ENCODE assay signal across 5 fruit fly cellular contexts in the genomic region with DNA sequence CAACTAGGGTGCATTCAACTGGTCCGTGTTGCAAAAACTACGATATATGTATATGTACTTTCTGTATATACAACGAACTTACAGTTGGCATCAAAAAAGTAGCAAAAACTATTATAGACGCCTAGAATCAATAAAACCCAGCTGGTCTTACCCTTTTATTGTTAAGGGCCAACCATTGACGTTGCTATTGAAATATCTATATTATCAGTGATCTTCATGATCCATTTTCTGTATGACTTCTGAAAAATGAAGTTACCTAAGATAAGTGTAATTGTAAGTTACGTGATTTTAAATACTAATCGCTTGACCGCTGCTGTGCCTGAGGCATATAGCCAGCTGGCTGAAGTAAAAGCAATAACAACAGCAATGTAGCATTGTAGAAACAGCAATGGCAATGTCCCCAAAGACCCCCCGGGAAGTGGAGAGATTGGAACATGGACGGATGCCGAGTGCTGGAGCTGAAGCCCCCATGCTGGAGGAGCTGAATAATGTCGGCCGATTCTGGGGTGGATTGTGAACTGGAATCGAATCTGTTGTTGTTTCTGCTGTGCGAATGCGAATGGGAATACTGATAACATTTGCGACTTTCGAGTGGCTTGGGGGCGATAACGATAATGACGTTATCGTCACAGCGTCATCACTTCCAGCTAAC.
TF ChIP-seq lines count a peak whose summit lies in the region.

No protein-coding gene starts in this region.

TF ChIP-seq in whole organism, adult, 20 proteins besides CTCF, POLR2A, EP300 and RAD21 (continued from another document):
- TF ChIP-seq tj (GFP tag; optimal IDR thresholded peaks at IDR 0.05; lab: Kevin White, UChicago) = peak; percentile 39
- peak; percentile 14 for TF ChIP-seq Mnt (GFP tag; optimal IDR thresholded peaks at IDR 0.05; lab: Kevin White, UChicago)
- TF ChIP-seq ovo (GFP tag; optimal IDR thresholded peaks at IDR 0.05; lab: Kevin White, UChicago) = no peak

TF ChIP-seq in whole organism, embryonic, 481 proteins besides CTCF, POLR2A, EP300 and RAD21 (continued from another document and continues in another):
- TF ChIP-seq CG17186 (GFP tag; optimal IDR thresholded peaks at IDR 0.05; lab: Kevin White, UChicago) (no peak), h (optimal IDR thresholded peaks at IDR 0.05; lab: Kevin White, UChicago) (no peak), CG10979 (tag; optimal IDR thresholded peaks at IDR 0.05; lab: Kevin White, UChicago) (peak; percentile 58), CG7963 (GFP tag; IDR thresholded peaks at IDR 0.05; lab: Robert Waterston, UW; ENCODE audit: partially characterized antibody) (no peak), crp (GFP tag; optimal IDR thresholded peaks at IDR 0.05; lab: Kevin White, UChicago) (no peak), CG9727 (GFP tag; optimal IDR thresholded peaks at IDR 0.05; lab: Kevin White, UChicago) (peak; percentile 22), CG13123 (GFP tag; optimal IDR thresholded peaks at IDR 0.05; lab: Kevin White, UChicago) (no peak), Rx (GFP tag; IDR thresholded peaks at IDR 0.05; lab: Robert Waterston, UW) (no peak), gce (GFP tag; IDR thresholded peaks at IDR 0.05; lab: Robert Waterston, UW) (no peak), CG18476 (GFP tag; optimal IDR thresholded peaks at IDR 0.05; lab: Kevin White, UChicago) (peak; percentile 17), CG6791 (GFP tag; IDR thresholded peaks at IDR 0.05; lab: Robert Waterston, UW; ENCODE audit: partially characterized antibody) (no peak), vfl (GFP tag; optimal IDR thresholded peaks at IDR 0.05; lab: Kevin White, UChicago) (no peak), HLH3B (GFP tag; IDR thresholded peaks at IDR 0.05; lab: Robert Waterston, UW) (no peak), Dip3 (GFP tag; optimal IDR thresholded peaks at IDR 0.05; lab: Kevin White, UChicago) (peak; percentile 16), al (GFP tag; IDR thresholded peaks at IDR 0.05; lab: Robert Waterston, UW) (no peak), CG2199 (GFP tag; IDR thresholded peaks at IDR 0.05; lab: Robert Waterston, UW) (no peak), CG4360 (GFP tag; IDR thresholded peaks at IDR 0.05; lab: Robert Waterston, UW) (peak; percentile 30; the same call in 1 of the 2 replicates), CG17328 (GFP tag; IDR thresholded peaks at IDR 0.05; lab: Robert Waterston, UW) (peak; percentile 13; the same call in 1 of the 2 replicates), Pdp1 (GFP tag; optimal IDR thresholded peaks at IDR 0.05; lab: Kevin White, UChicago) (peak; percentile 3 to 35), Bgb (GFP tag; IDR thresholded peaks at IDR 0.05; lab: Robert Waterston, UW; ENCODE audit: partially characterized antibody) (no peak), ems (GFP tag; optimal IDR thresholded peaks at IDR 0.05; lab: Kevin White, UChicago) (peak; percentile 27), CG10543 (GFP tag; optimal IDR thresholded peaks at IDR 0.05; lab: Kevin White, UChicago) (no peak), CG7372 (GFP tag; IDR thresholded peaks at IDR 0.05; lab: Robert Waterston, UW) (no peak), kay (GFP tag; optimal IDR thresholded peaks at IDR 0.05; lab: Kevin White, UChicago) (no peak), phol (tag; optimal IDR thresholded peaks at IDR 0.05; lab: Kevin White, UChicago) (peak; percentile 52), B-H1 (GFP tag; IDR thresholded peaks at IDR 0.05; lab: Robert Waterston, UW) (no peak), CG17568 (GFP tag; optimal IDR thresholded peaks at IDR 0.05; lab: Kevin White, UChicago) (peak; percentile 44), CG2116 (GFP tag; optimal IDR thresholded peaks at IDR 0.05; lab: Kevin White, UChicago) (no peak), CG7786 (GFP tag; optimal IDR thresholded peaks at IDR 0.05; lab: Kevin White, UChicago) (no peak), Meics (GFP tag; optimal IDR thresholded peaks at IDR 0.05; lab: Kevin White, UChicago) (peak; percentile 48), Med (GFP tag; lab: Kevin White, UChicago) (peak; percentile 86)

TF ChIP-seq in whole organism, prepupa, 60 proteins besides CTCF, POLR2A, EP300 and RAD21 (continued from another document and continues in another):
- TF ChIP-seq Met (GFP tag; optimal IDR thresholded peaks at IDR 0.05; lab: Kevin White, UChicago) (peak; percentile 78), vri (GFP tag; optimal IDR thresholded peaks at IDR 0.05; lab: Kevin White, UChicago) (peak; percentile 42), Gug (GFP tag; IDR thresholded peaks at IDR 0.05; lab: Robert Waterston, UW) (peak; percentile 64), CG8319 (GFP tag; optimal IDR thresholded peaks at IDR 0.05; lab: Kevin White, UChicago) (peak; percentile 54), CG16779 (tag; optimal IDR thresholded peaks at IDR 0.05; lab: Kevin White, UChicago) (peak; percentile 73), Sox15 (GFP tag; optimal IDR thresholded peaks at IDR 0.05; lab: Kevin White, UChicago) (peak; percentile 58), acj6 (GFP tag; optimal IDR thresholded peaks at IDR 0.05; lab: Kevin White, UChicago) (peak; percentile 83), CG32006 (GFP tag; optimal IDR thresholded peaks at IDR 0.05; lab: Kevin White, UChicago) (peak; percentile 88), CG11762 (GFP tag; optimal IDR thresholded peaks at IDR 0.05; lab: Kevin White, UChicago; ENCODE audit: insufficient read depth) (peak; percentile 66), Ets21C (GFP tag; optimal IDR thresholded peaks at IDR 0.05; lab: Kevin White, UChicago) (peak; percentile 38), CG6854 (GFP tag; optimal IDR thresholded peaks at IDR 0.05; lab: Kevin White, UChicago) (peak; percentile 35), CG11294 (GFP tag; IDR thresholded peaks at IDR 0.05; lab: Robert Waterston, UW) (peak; percentile 66; the same call in 1 of the 2 replicates), CG8632 (GFP tag; optimal IDR thresholded peaks at IDR 0.05; lab: Kevin White, UChicago) (peak; percentile 83), ss (GFP tag; optimal IDR thresholded peaks at IDR 0.05; lab: Kevin White, UChicago) (peak; percentile 70 to 82), Eip75B (GFP tag; optimal IDR thresholded peaks at IDR 0.05; lab: Kevin White, UChicago) (peak; percentile 82), Ets96B (tag; optimal IDR thresholded peaks at IDR 0.05; lab: Kevin White, UChicago) (peak; percentile 86), CG4318 (GFP tag; optimal IDR thresholded peaks at IDR 0.05; lab: Kevin White, UChicago) (peak; percentile 71), CG3919 (GFP tag; optimal IDR thresholded peaks at IDR 0.05; lab: Kevin White, UChicago) (peak; percentile 80), lz (GFP tag; optimal IDR thresholded peaks at IDR 0.05; lab: Kevin White, UChicago) (peak; percentile 73), CG34406 (GFP tag; optimal IDR thresholded peaks at IDR 0.05; lab: Kevin White, UChicago) (peak; percentile 77), eg (GFP tag; IDR thresholded peaks at IDR 0.05; lab: Robert Waterston, UW) (peak; percentile 81), CG7368 (GFP tag; optimal IDR thresholded peaks at IDR 0.05; lab: Kevin White, UChicago) (peak; percentile 72), CG15336 (GFP tag; IDR thresholded peaks at IDR 0.05; lab: Robert Waterston, UW) (peak; percentile 87), Blimp-1 (GFP tag; optimal IDR thresholded peaks at IDR 0.05; lab: Kevin White, UChicago) (peak; percentile 10), fd59A (GFP tag; optimal IDR thresholded peaks at IDR 0.05; lab: Kevin White, UChicago) (peak; percentile 82), CG31627 (GFP tag; optimal IDR thresholded peaks at IDR 0.05; lab: Kevin White, UChicago) (peak; percentile 63), Sox102F (GFP tag; optimal IDR thresholded peaks at IDR 0.05; lab: Kevin White, UChicago) (peak; percentile 76), CG1621 (tag; optimal IDR thresholded peaks at IDR 0.05; lab: Kevin White, UChicago) (peak; percentile 84), CG10669 (GFP tag; optimal IDR thresholded peaks at IDR 0.05; lab: Kevin White, UChicago) (peak; percentile 83), CG6276 (GFP tag; optimal IDR thresholded peaks at IDR 0.05; lab: Kevin White, UChicago) (peak; percentile 89)

TF ChIP-seq in whole organism, pupa, 21 proteins besides CTCF, POLR2A, EP300 and RAD21 (continued from another document):
- TF ChIP-seq CG12605 (GFP tag; IDR thresholded peaks at IDR 0.05; lab: Robert Waterston, UW) (peak; percentile 70; the same call in 1 of the 2 replicates), CG14655 (GFP tag; optimal IDR thresholded peaks at IDR 0.05; lab: Kevin White, UChicago) (peak; percentile 89), CG17806 (tag; optimal IDR thresholded peaks at IDR 0.05; lab: Kevin White, UChicago) (peak; percentile 84)

TF ChIP-seq in whole organism, wandering third instar larva, 38 proteins besides CTCF, POLR2A, EP300 and RAD21 (continued from another document):
- TF ChIP-seq CG32264 (GFP tag; optimal IDR thresholded peaks at IDR 0.05; lab: Kevin White, UChicago) (no peak), jim (GFP tag; optimal IDR thresholded peaks at IDR 0.05; lab: Kevin White, UChicago) (no peak), tai (GFP tag; optimal IDR thresholded peaks at IDR 0.05; lab: Kevin White, UChicago) (no peak), foxo (GFP tag; optimal IDR thresholded peaks at IDR 0.05; lab: Kevin White, UChicago) (peak in 1 of 2 experiments; percentile 34), brk (GFP tag; optimal IDR thresholded peaks at IDR 0.05; lab: Kevin White, UChicago) (peak; percentile 1), h (GFP tag; optimal IDR thresholded peaks at IDR 0.05; lab: Kevin White, UChicago) (peak; percentile 39), Dfd (GFP tag; optimal IDR thresholded peaks at IDR 0.05; lab: Kevin White, UChicago) (no peak), lola (GFP tag; optimal IDR thresholded peaks at IDR 0.05; lab: Kevin White, UChicago) (no peak), psq (GFP tag; optimal IDR thresholded peaks at IDR 0.05; lab: Kevin White, UChicago) (no peak), pan (optimal IDR thresholded peaks at IDR 0.05; lab: Kevin White, UChicago) (no peak), Hnf4 (GFP tag; optimal IDR thresholded peaks at IDR 0.05; lab: Kevin White, UChicago) (no peak), CG9705 (GFP tag; optimal IDR thresholded peaks at IDR 0.05; lab: Kevin White, UChicago) (no peak), dsf (GFP tag; optimal IDR thresholded peaks at IDR 0.05; lab: Kevin White, UChicago; ENCODE audit: borderline replicate concordance) (no peak), dl (GFP tag; optimal IDR thresholded peaks at IDR 0.05; lab: Kevin White, UChicago; ENCODE audit: insufficient read depth in 1 of 2, partially characterized antibody in 2 of 2) (no peak), sv (GFP tag; optimal IDR thresholded peaks at IDR 0.05; lab: Kevin White, UChicago) (no peak), Mio (GFP tag; optimal IDR thresholded peaks at IDR 0.05; lab: Kevin White, UChicago) (no peak), Rel (GFP tag; optimal IDR thresholded peaks at IDR 0.05; lab: Kevin White, UChicago) (no peak), Rel (tag; optimal IDR thresholded peaks at IDR 0.05; lab: Kevin White, UChicago) (peak; percentile 31), fru (GFP tag; optimal IDR thresholded peaks at IDR 0.05; lab: Kevin White, UChicago) (peak; percentile 45)
